Fruit fly (Drosophila melanogaster): ENCODE results near the gene CG43169.

The CG43169 gene

DNA sequence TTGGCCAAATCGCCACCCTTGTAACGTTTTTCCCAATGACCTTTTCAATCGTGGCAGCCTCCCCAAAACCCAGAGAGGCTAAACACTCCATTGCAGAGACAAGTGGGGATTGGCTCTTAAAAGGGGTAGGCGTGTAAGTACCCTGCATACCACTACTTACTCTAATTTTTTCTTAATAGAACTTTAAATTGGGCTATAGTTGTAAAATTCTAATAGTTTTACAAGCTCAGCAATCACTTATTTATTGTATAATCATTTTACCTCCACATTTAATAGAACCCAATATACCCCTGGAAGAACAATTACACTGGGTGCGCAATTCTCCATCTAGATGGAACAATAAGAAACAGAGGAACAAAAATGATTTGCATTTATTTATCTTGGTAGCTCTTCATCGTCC is 46.7 kb downstream of the CG43169 start (continued):
- TF ChIP-seq scrt (GFP tag; optimal IDR thresholded peaks at IDR 0.05) (peak; percentile 63), CG11247 (GFP tag; IDR thresholded peaks at IDR 0.05) (peak; percentile 70), CG18476 (GFP tag; optimal IDR thresholded peaks at IDR 0.05) (no peak), ato (GFP tag; IDR thresholded peaks at IDR 0.05; ENCODE audit: partially characterized antibody) (no peak), nerfin-2 (GFP tag; IDR thresholded peaks at IDR 0.05; ENCODE audit: partially characterized antibody) (no peak), CG17829 (tag; optimal IDR thresholded peaks at IDR 0.05) (peak; percentile 69), chif (GFP tag; optimal IDR thresholded peaks at IDR 0.05) (peak; percentile 54 to 74), stwl (tag; optimal IDR thresholded peaks at IDR 0.05) (no peak), CG7372 (GFP tag; IDR thresholded peaks at IDR 0.05) (peak; percentile 73), croc (GFP tag; conservative IDR thresholded peaks at IDR 0.05) (peak; percentile 67; the same call in 2 of the 3 replicates), CG11093 (GFP tag; IDR thresholded peaks at IDR 0.05) (peak; percentile 28; the same call in 1 of the 3 replicates), Adf1 (GFP tag; IDR thresholded peaks at IDR 0.05) (peak; percentile 40; the same call in 1 of the 2 replicates), CG9215 (GFP tag; IDR thresholded peaks at IDR 0.05) (peak; percentile 49; the same call in 1 of the 2 replicates), cas (GFP tag; IDR thresholded peaks at IDR 0.05) (no peak), HmgD (GFP tag; optimal IDR thresholded peaks at IDR 0.05) (no peak), Hsf (GFP tag; optimal IDR thresholded peaks at IDR 0.05) (peak; percentile 72), Mes4 (GFP tag; optimal IDR thresholded peaks at IDR 0.05) (peak; percentile 23), Sox102F (GFP tag; optimal IDR thresholded peaks at IDR 0.05) (peak; percentile 78), gcm2 (GFP tag; optimal IDR thresholded peaks at IDR 0.05) (peak; percentile 21), nau (GFP tag; optimal IDR thresholded peaks at IDR 0.05) (peak; percentile 36), CTCF (GFP tag; optimal IDR thresholded peaks at IDR 0.05) (no peak), repo (GFP tag; optimal IDR thresholded peaks at IDR 0.05) (peak; percentile 26), CG12391 (tag; optimal IDR thresholded peaks at IDR 0.05) (peak; percentile 79), fd102C (GFP tag; optimal IDR thresholded peaks at IDR 0.05) (no peak), Ravus (GFP tag; IDR thresholded peaks at IDR 0.05) (0 out of 2 replicates have a peak, but pooled peaks have one; percentile 18), CG4328 (GFP tag; optimal IDR thresholded peaks at IDR 0.05) (no peak), Taf1 (GFP tag; IDR thresholded peaks at IDR 0.05) (no peak), CG7357 (GFP tag; IDR thresholded peaks at IDR 0.05) (peak; percentile 62; the same call in 2 of the 3 replicates), wek (GFP tag; optimal IDR thresholded peaks at IDR 0.05) (peak; percentile 24), klu (GFP tag; IDR thresholded peaks at IDR 0.05) (0 out of 2 replicates have a peak, but pooled peaks have one; percentile 51), Awh (GFP tag; IDR thresholded peaks at IDR 0.05) (peak; percentile 78), CG14441 (GFP tag; IDR thresholded peaks at IDR 0.05) (peak; percentile 69), Gsc (GFP tag; IDR thresholded peaks at IDR 0.05) (0 out of 2 replicates have a peak, but pooled peaks have one; percentile 39), CG13123 (GFP tag; optimal IDR thresholded peaks at IDR 0.05) (no peak), Eip74EF (GFP tag; optimal IDR thresholded peaks at IDR 0.05) (peak in 1 of 2 experiments; percentile 69), tin (GFP tag; optimal IDR thresholded peaks at IDR 0.05) (peak; percentile 55), CG3995 (GFP tag; optimal IDR thresholded peaks at IDR 0.05) (no peak), eyg (GFP tag; optimal IDR thresholded peaks at IDR 0.05) (peak; percentile 10), D (optimal IDR thresholded peaks at IDR 0.05) (no peak), D (GFP tag; optimal IDR thresholded peaks at IDR 0.05) (peak; percentile 71), zf30C (GFP tag; optimal IDR thresholded peaks at IDR 0.05) (no peak), maf-S (GFP tag; optimal IDR thresholded peaks at IDR 0.05) (peak; percentile 47), CG31365 (tag; optimal IDR thresholded peaks at IDR 0.05) (no peak), CG2889 (GFP tag; IDR thresholded peaks at IDR 0.05) (peak; percentile 26; the same call in 1 of the 3 replicates), CG4820 (GFP tag; optimal IDR thresholded peaks at IDR 0.05) (peak; percentile 66), CG7745 (tag; optimal IDR thresholded peaks at IDR 0.05) (no peak), GATAe (GFP tag; conservative IDR thresholded peaks at IDR 0.05) (no peak), kay (GFP tag; optimal IDR thresholded peaks at IDR 0.05) (peak; percentile 60), row (GFP tag; IDR thresholded peaks at IDR 0.05) (peak; percentile 88), fd96Cb (tag; optimal IDR thresholded peaks at IDR 0.05) (peak; percentile 78), Drgx (GFP tag; IDR thresholded peaks at IDR 0.05) (peak; percentile 38; the same call in 1 of the 2 replicates), trem (tag; optimal IDR thresholded peaks at IDR 0.05) (peak; percentile 39)

All from whole organism, embryonic.